Fruit fly (Drosophila melanogaster) whole organism, embryonic: ENCODE results near the gene Rtnl2.

Source experiments
- B-H2 ChIP-seq: fragments of 200-800 bp; sonication (Bioruptor generic); optimal IDR thresholded peaks from 2 replicates; lab custom pipeline; 2018; ENCODE audit warnings: missing biosample characterization, mild to moderate bottlenecking, missing genetic modification characterization
- Blimp-1 ChIP-seq: fragments of 200-800 bp; sonication (Bioruptor generic); optimal IDR thresholded peaks from 3 replicates; lab custom pipeline; 2018; ENCODE audit warnings: missing biosample characterization, missing genetic modification characterization, mild to moderate bottlenecking, moderate library complexity, missing genetic modification reagents
- CG10274 ChIP-seq: fragments of 200-800 bp; sonication (Bioruptor generic); optimal IDR thresholded peaks from 3 replicates; lab custom pipeline; 2017; ENCODE audit warnings: missing biosample characterization, mild to moderate bottlenecking, missing genetic modification characterization
- CG10462 ChIP-seq: fragments of 200-800 bp; sonication (Bioruptor generic); optimal IDR thresholded peaks from 2 replicates; lab custom pipeline; 2016; ENCODE audit warnings: missing biosample characterization, missing genetic modification characterization
- CG12071 ChIP-seq: fragments of 200-800 bp; sonication (Bioruptor generic); optimal IDR thresholded peaks from 3 replicates; lab custom pipeline; 2018; ENCODE audit warnings: missing biosample characterization, mild to moderate bottlenecking, missing genetic modification characterization
- CG12299 ChIP-seq: fragments of 200-800 bp; sonication (Bioruptor generic); optimal IDR thresholded peaks from 2 replicates; lab custom pipeline; 2018; ENCODE audit warnings: missing biosample characterization, mild to moderate bottlenecking, missing genetic modification characterization
- CG12942 ChIP-seq: fragments of 200-800 bp; sonication (Bioruptor generic); optimal IDR thresholded peaks from 3 replicates; lab custom pipeline; 2016; ENCODE audit warnings: missing biosample characterization, missing genetic modification characterization
- CG13287 ChIP-seq: fragments of 200-800 bp; sonication (Bioruptor generic); IDR thresholded peaks from 2 replicates; pipeline ENCODE4 v1.3.6; 2022; ENCODE audit warnings: missing biosample characterization, missing genetic modification characterization; ENCODE audit not compliant: partially characterized antibody
- CG13424 ChIP-seq: fragments of 200-800 bp; sonication (Bioruptor generic); optimal IDR thresholded peaks from 2 replicates; lab custom pipeline; 2019; ENCODE audit warnings: missing biosample characterization, mild to moderate bottlenecking, missing genetic modification characterization, moderate library complexity
- CG14050 ChIP-seq: fragments of 200-800 bp; sonication (Bioruptor generic); IDR thresholded peaks from 3 replicates; pipeline ENCODE4 v1.3.6; 2022; ENCODE audit warnings: missing biosample characterization, missing genetic modification characterization
- CG14965 ChIP-seq: fragments of 200-800 bp; sonication (Bioruptor generic); optimal IDR thresholded peaks from 2 replicates; lab custom pipeline; 2016; ENCODE audit warnings: missing biosample characterization, missing genetic modification characterization, borderline replicate concordance
- CG1603 ChIP-seq: fragments of 200-800 bp; sonication (Bioruptor generic); optimal IDR thresholded peaks from 2 replicates; lab custom pipeline; 2019; ENCODE audit warnings: missing biosample characterization, mild to moderate bottlenecking, missing genetic modification characterization, moderate library complexity
- CG17829 ChIP-seq: fragments of 200-800 bp; optimal IDR thresholded peaks from 2 replicates; lab custom pipeline; 2019; ENCODE audit warnings: missing biosample characterization, mild to moderate bottlenecking, missing genetic modification characterization, moderate library complexity
- CG4854 ChIP-seq: fragments of 200-800 bp; sonication (Bioruptor generic); optimal IDR thresholded peaks from 2 replicates; lab custom pipeline; 2016; ENCODE audit warnings: missing biosample characterization, missing genetic modification characterization, inconsistent platforms
- CG5245 ChIP-seq: fragments of 200-800 bp; sonication (Bioruptor generic); optimal IDR thresholded peaks from 3 replicates; lab custom pipeline; 2016; ENCODE audit warnings: missing biosample characterization, missing genetic modification characterization
- CG6175 ChIP-seq: fragments of 200-800 bp; sonication (Bioruptor generic); IDR thresholded peaks from 3 replicates; pipeline ENCODE4 v1.3.6; 2022; ENCODE audit warnings: missing biosample characterization, missing genetic modification characterization
- CG6791 ChIP-seq: fragments of 200-800 bp; sonication (Bioruptor generic); IDR thresholded peaks from 3 replicates; pipeline ENCODE4 v1.3.6; 2022; ENCODE audit warnings: missing biosample characterization, missing genetic modification characterization; ENCODE audit not compliant: partially characterized antibody
- CG9727 ChIP-seq: fragments of 200-800 bp; sonication (Bioruptor generic); optimal IDR thresholded peaks from 3 replicates; lab custom pipeline; 2017; ENCODE audit warnings: missing biosample characterization, mild to moderate bottlenecking, missing genetic modification characterization
- CG9817 ChIP-seq: fragments of 200-800 bp; sonication (Bioruptor generic); optimal IDR thresholded peaks from 2 replicates; lab custom pipeline; 2018; ENCODE audit warnings: missing biosample characterization, mild to moderate bottlenecking, missing genetic modification characterization, moderate library complexity
- CTCF ChIP-seq: fragments of 200-800 bp; sonication (Bioruptor generic); optimal IDR thresholded peaks from 2 replicates; lab custom pipeline; 2017; ENCODE audit warnings: missing biosample characterization, mild to moderate bottlenecking, missing genetic modification characterization, moderate library complexity
- Camta ChIP-seq: fragments of 200-800 bp; sonication (Bioruptor generic); optimal IDR thresholded peaks from 2 replicates; lab custom pipeline; 2016; ENCODE audit warnings: missing biosample characterization, missing genetic modification characterization
- CkIIα-i1 ChIP-seq: fragments of 200-800 bp; sonication (Bioruptor generic); IDR thresholded peaks from 2 replicates; pipeline ENCODE4 v1.3.6; 2022; ENCODE audit warnings: missing biosample characterization, missing genetic modification characterization
- Doc2 ChIP-seq: fragments of 200-800 bp; sonication (Bioruptor generic); IDR thresholded peaks from 2 replicates; pipeline ENCODE4 v1.3.6; 2022; ENCODE audit warnings: missing biosample characterization, missing genetic modification characterization
- GATAe ChIP-seq: fragments of 200-800 bp; sonication (Bioruptor generic); conservative IDR thresholded peaks from 2 replicates; pipeline ENCODE4 v1.3.6; 2022; ENCODE audit warnings: missing biosample characterization, missing genetic modification characterization
- Hr39 ChIP-seq: fragments of >200 bp; optimal IDR thresholded peaks from 2 replicates; lab custom pipeline; 2017
- Hr78 ChIP-seq, 2 experiments: fragments of 200-800 bp in 1 of 2; fragments of >200 bp in 1 of 2; sonication (Bioruptor generic) in 1 of 2; optimal IDR thresholded peaks; 2 replicates each; lab custom pipeline; 2017 to 2019; ENCODE audit warnings: missing biosample characterization in 2 of 2, missing genetic modification characterization in 2 of 2, mild to moderate bottlenecking in 1 of 2, moderate library complexity in 1 of 2
- Kr ChIP-seq: fragments of 200-800 bp; sonication (Bioruptor generic); optimal IDR thresholded peaks from 2 replicates; lab custom pipeline; 2017; ENCODE audit warnings: missing biosample characterization, mild to moderate bottlenecking, missing genetic modification characterization
- Scr ChIP-seq: fragments of 200-800 bp; sonication (Bioruptor generic); IDR thresholded peaks from 2 replicates; pipeline ENCODE4 v1.3.6; 2022; ENCODE audit warnings: missing biosample characterization, missing genetic modification characterization; ENCODE audit not compliant: partially characterized antibody
- Sin3A ChIP-seq: fragments of >200 bp; optimal IDR thresholded peaks from 2 replicates; lab custom pipeline; 2018
- Spps ChIP-seq: fragments of 200-800 bp; sonication (Bioruptor generic); optimal IDR thresholded peaks from 2 replicates; lab custom pipeline; 2018; ENCODE audit warnings: missing biosample characterization, mild to moderate bottlenecking, missing genetic modification characterization
- ato ChIP-seq: fragments of 200-800 bp; sonication (Bioruptor generic); IDR thresholded peaks from 2 replicates; pipeline ENCODE4 v1.3.6; 2022; ENCODE audit warnings: missing biosample characterization, missing genetic modification characterization; ENCODE audit not compliant: partially characterized antibody
- bbx ChIP-seq: fragments of 200-800 bp; sonication (Bioruptor generic); IDR thresholded peaks from 2 replicates; pipeline ENCODE4 v1.3.6; 2022; ENCODE audit warnings: missing biosample characterization, missing genetic modification characterization; ENCODE audit not compliant: partially characterized antibody
- bcd ChIP-seq: fragments of 200-800 bp; sonication (Bioruptor generic); optimal IDR thresholded peaks from 2 replicates; lab custom pipeline; 2017; ENCODE audit warnings: missing biosample characterization, mild to moderate bottlenecking, missing genetic modification characterization
- cad ChIP-seq: fragments of >200 bp; optimal IDR thresholded peaks from 2 replicates; lab custom pipeline; 2017; ENCODE audit warnings: missing biosample characterization, missing genetic modification characterization
- cato ChIP-seq: fragments of 200-800 bp; sonication (Bioruptor generic); optimal IDR thresholded peaks from 2 replicates; lab custom pipeline; 2016; ENCODE audit warnings: missing biosample characterization, missing genetic modification characterization, borderline replicate concordance
- cwo ChIP-seq: fragments of 200-800 bp; sonication (Bioruptor generic); optimal IDR thresholded peaks from 3 replicates; lab custom pipeline; 2017; ENCODE audit warnings: missing biosample characterization, missing genetic modification characterization, mild to moderate bottlenecking, moderate library complexity, missing genetic modification reagents
- ems ChIP-seq: fragments of 200-800 bp; sonication (Bioruptor generic); optimal IDR thresholded peaks from 3 replicates; lab custom pipeline; 2016; ENCODE audit warnings: missing biosample characterization, missing genetic modification characterization
- fd3F ChIP-seq: fragments of 200-800 bp; sonication (Bioruptor generic); optimal IDR thresholded peaks from 2 replicates; lab custom pipeline; 2018; ENCODE audit warnings: missing biosample characterization, mild to moderate bottlenecking, missing genetic modification characterization, moderate library complexity
- fru ChIP-seq: fragments of >200 bp; optimal IDR thresholded peaks from 2 replicates; lab custom pipeline; 2017
- gcm ChIP-seq: fragments of 200-800 bp; sonication (Bioruptor generic); optimal IDR thresholded peaks from 2 replicates; lab custom pipeline; 2019; ENCODE audit warnings: missing biosample characterization, mild to moderate bottlenecking, missing genetic modification characterization, moderate library complexity
- hth ChIP-seq: fragments of >200 bp; optimal IDR thresholded peaks from 2 replicates; lab custom pipeline; 2017; ENCODE audit warnings: inconsistent platforms
- lola ChIP-seq, 3 experiments: fragments of >200 bp in 2 of 3; fragments of 200-800 bp in 1 of 3; sonication (Bioruptor generic) in 1 of 3; optimal IDR thresholded peaks; 2 replicates each; lab custom pipeline; 2017 to 2019; ENCODE audit warnings: missing biosample characterization in 3 of 3, missing genetic modification characterization in 3 of 3, mild to moderate bottlenecking in 1 of 3, moderate library complexity in 1 of 3
- mam ChIP-seq: fragments of 200-800 bp; sonication (Bioruptor generic); optimal IDR thresholded peaks from 3 replicates; lab custom pipeline; 2016; ENCODE audit warnings: missing biosample characterization, missing genetic modification characterization
- otp ChIP-seq: fragments of 200-800 bp; sonication (Bioruptor generic); IDR thresholded peaks from 3 replicates; pipeline ENCODE4, ENCODE4 v1.3.6; 2022; ENCODE audit warnings: missing biosample characterization, missing genetic modification characterization
- pb ChIP-seq: fragments of 200-800 bp; sonication (Bioruptor generic); optimal IDR thresholded peaks from 3 replicates; lab custom pipeline; 2016; ENCODE audit warnings: missing biosample characterization, missing genetic modification characterization
- pita ChIP-seq: fragments of 200-800 bp; sonication (Bioruptor generic); optimal IDR thresholded peaks from 2 replicates; lab custom pipeline; 2017; ENCODE audit warnings: missing biosample characterization, mild to moderate bottlenecking, missing genetic modification characterization
- sisA ChIP-seq: fragments of 200-800 bp; sonication (Bioruptor generic); IDR thresholded peaks from 2 replicates; pipeline ENCODE4 v1.3.6; 2022; ENCODE audit warnings: missing biosample characterization, missing genetic modification characterization
- slbo ChIP-seq: fragments of 200-800 bp; sonication (Bioruptor generic); IDR thresholded peaks from 2 replicates; pipeline ENCODE4 v1.3.6; 2022; ENCODE audit warnings: missing biosample characterization, missing genetic modification characterization
- slp2 ChIP-seq: fragments of 200-800 bp; sonication (Bioruptor generic); optimal IDR thresholded peaks from 2 replicates; lab custom pipeline; 2016; ENCODE audit warnings: missing biosample characterization, missing genetic modification characterization
- tap ChIP-seq: fragments of 200-800 bp; optimal IDR thresholded peaks from 3 replicates; lab custom pipeline; 2019; ENCODE audit warnings: missing biosample characterization, mild to moderate bottlenecking, missing genetic modification characterization, moderate library complexity
- wor ChIP-seq: fragments of 200-800 bp; sonication (Bioruptor generic); IDR thresholded peaks from 2 replicates; pipeline ENCODE4 v1.3.6; 2022; ENCODE audit warnings: missing biosample characterization, missing genetic modification characterization
- z ChIP-seq: fragments of 200-800 bp; sonication (Bioruptor generic); IDR thresholded peaks from 3 replicates; pipeline ENCODE4 v1.3.6; 2022; ENCODE audit warnings: missing biosample characterization, missing genetic modification characterization
- zfh2 ChIP-seq: fragments of 200-800 bp; sonication (Bioruptor generic); optimal IDR thresholded peaks from 2 replicates; lab custom pipeline; 2016; ENCODE audit warnings: missing biosample characterization, missing genetic modification characterization

Rtnl2 gene

dm6 chr3R:7492099-7492498 lies 37.9 kb downstream of the Rtnl2 start (continued):
- TF ChIP-seq Hr78 (GFP tag; optimal IDR thresholded peaks at IDR 0.05; lab: Kevin White, UChicago) (no peak), CG4854 (GFP tag; lab: Kevin White, UChicago) (peak; percentile 16), CG14965 (GFP tag; lab: Kevin White, UChicago) (no peak), pita (GFP tag; lab: Kevin White, UChicago) (no peak), CG6791 (GFP tag; lab: Robert Waterston, UW) (peak; percentile 54; the same call in 1 of the 3 replicates), CG10462 (no peak), CG12071 (GFP tag; lab: Kevin White, UChicago) (no peak), Hr39 (lab: Kevin White, UChicago) (no peak), CG12299 (no peak), wor (GFP tag; lab: Robert Waterston, UW) (no peak), GATAe (GFP tag; lab: Robert Waterston, UW) (0 out of 2 replicates have a peak, but pooled peaks have one; percentile 15), ato (GFP tag; lab: Robert Waterston, UW) (peak; percentile 65), CG17829 (no peak), fru (lab: Kevin White, UChicago) (no peak), CG9727 (peak; percentile 4), lola (GFP tag; optimal IDR thresholded peaks at IDR 0.05; lab: Kevin White, UChicago) (no peak), Spps (no peak), z (GFP tag; lab: Robert Waterston, UW) (no peak), tap (tag; lab: Kevin White, UChicago) (no peak), cato (no peak), CG9817 (tag; lab: Kevin White, UChicago) (no peak), B-H2 (GFP tag; lab: Kevin White, UChicago) (no peak), hth (lab: Kevin White, UChicago) (no peak), CG6175 (GFP tag; lab: Robert Waterston, UW) (no peak), CG12942 (GFP tag; lab: Kevin White, UChicago) (no peak), CG5245 (GFP tag; lab: Kevin White, UChicago) (no peak), bcd (GFP tag; lab: Kevin White, UChicago) (peak; percentile 9), mam (peak; percentile 22), bbx (GFP tag; lab: Robert Waterston, UW) (no peak; the same call in 1 of the 2 replicates), cad (GFP tag; lab: Kevin White, UChicago) (no peak), Doc2 (GFP tag; lab: Robert Waterston, UW) (no peak), fd3F (GFP tag; lab: Kevin White, UChicago) (no peak), CG10274 (GFP tag; lab: Kevin White, UChicago) (no peak), slbo (GFP tag; lab: Robert Waterston, UW) (peak; percentile 61), CG14050 (no peak), gcm (no peak), slp2 (no peak), CkIIα-i1 (no peak), CG13287 (GFP tag; lab: Robert Waterston, UW) (peak; percentile 48; the same call in 1 of the 2 replicates), sisA (GFP tag; lab: Robert Waterston, UW) (no peak), Scr (GFP tag; lab: Robert Waterston, UW) (peak; percentile 55), ems (GFP tag; lab: Kevin White, UChicago) (peak; percentile 23), Sin3A (lab: Kevin White, UChicago) (no peak), CG1603 (tag; lab: Kevin White, UChicago) (peak; percentile 34), cwo (no peak), CTCF (GFP tag; lab: Kevin White, UChicago) (no peak), Blimp-1 (GFP tag; lab: Kevin White, UChicago) (peak; percentile 25), Camta (GFP tag; lab: Kevin White, UChicago) (peak; percentile 32), zfh2 (GFP tag; lab: Kevin White, UChicago) (no peak), CG13424 (tag; lab: Kevin White, UChicago) (no peak), Kr (GFP tag; lab: Kevin White, UChicago) (no peak), otp (GFP tag; lab: Robert Waterston, UW) (no peak), pb (no peak)
